Worm (Caenorhabditis elegans) whole organism, midembryonic: ENCODE measurements around the gene sru-39.

Experiments used
- T22C8.4 ChIP-seq: fragments of 200-800 bp; sonication (Bioruptor generic); IDR thresholded peaks from 2 replicates; pipeline ENCODE4 v1.3.6; 2022; ENCODE audit warnings: missing genetic modification characterization, missing compliant biosample characterization
- cog-1 ChIP-seq: sonication (generic microtip); optimal IDR thresholded peaks from 2 replicates; lab custom pipeline; 2016; ENCODE audit warnings: missing genetic modification characterization, missing compliant biosample characterization
- flt-1 ChIP-seq: fragments of 200-800 bp; sonication (Bioruptor generic); IDR thresholded peaks from 2 replicates; pipeline ENCODE4 v1.3.6; 2022; ENCODE audit warnings: missing genetic modification characterization, missing compliant biosample characterization
- klf-2 ChIP-seq: fragments of 200-800 bp; sonication (Bioruptor generic); conservative IDR thresholded peaks from 2 replicates; pipeline ENCODE4 v1.3.6; 2022; ENCODE audit warnings: missing genetic modification reagents, missing genetic modification characterization, missing compliant biosample characterization
- med-1 ChIP-seq: sonication (generic microtip); optimal IDR thresholded peaks from 2 replicates; lab custom pipeline; 2017; ENCODE audit warnings: missing genetic modification characterization, mild to moderate bottlenecking, missing compliant biosample characterization, antibody characterized with exemption, missing genetic modification reagents; ENCODE audit not compliant: insufficient read depth
- ref-1 ChIP-seq: fragments of 200-800 bp; sonication (Bioruptor generic); conservative IDR thresholded peaks from 2 replicates; pipeline ENCODE4 v1.3.6; 2022; ENCODE audit warnings: missing genetic modification reagents, missing genetic modification characterization, missing compliant biosample characterization
- tab-1 ChIP-seq: fragments of 200-800 bp; sonication (Bioruptor generic); IDR thresholded peaks from 2 replicates; pipeline ENCODE4 v1.3.6; 2022; ENCODE audit warnings: missing genetic modification characterization, missing compliant biosample characterization
- ztf-23 ChIP-seq: fragments of 200-800 bp; sonication (Bioruptor generic); IDR thresholded peaks from 2 replicates; pipeline ENCODE4 v1.3.6; 2022; ENCODE audit warnings: missing genetic modification reagents, missing genetic modification characterization, missing compliant biosample characterization
- ztf-29 ChIP-seq: fragments of 200-800 bp; sonication (Bioruptor generic); IDR thresholded peaks from 2 replicates; pipeline ENCODE4 v1.3.6; 2022; ENCODE audit warnings: missing genetic modification reagents, missing genetic modification characterization, missing compliant biosample characterization

Gene sru-39

DNA sequence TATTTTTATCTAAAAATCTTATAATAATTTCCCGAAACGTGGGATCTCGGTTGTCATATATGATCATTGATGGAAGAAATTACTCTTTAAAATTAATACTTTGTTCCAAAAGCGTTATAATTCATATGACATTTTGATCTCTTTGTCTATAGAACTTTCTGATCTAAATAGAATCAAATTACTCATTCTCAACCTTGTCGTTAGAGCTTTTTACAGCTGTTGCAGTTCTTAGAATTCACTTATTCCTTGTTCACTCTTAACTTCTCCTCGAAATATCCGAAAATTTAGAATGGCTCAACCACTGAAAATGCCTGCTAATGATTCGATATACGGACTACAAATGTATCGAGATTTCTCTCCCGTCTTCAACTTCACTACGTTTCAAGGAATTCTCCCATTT lies 7.9 kb downstream of the sru-39 start, which contains the start of gene sru-29:
Gene sru-29, plus strand, starts transcription at position 301 of the 400 bp plus-strand sequence.
- TF ChIP-seq flt-1 (no peak), tab-1 (GFP tag; lab: Robert Waterston, UW) (no peak), ref-1 (GFP tag; lab: Robert Waterston, UW) (no peak), T22C8.4 (GFP tag; lab: Robert Waterston, UW) (no peak), med-1 (GFP tag; lab: Kevin White, UChicago) (no peak), ztf-29 (GFP tag; lab: Robert Waterston, UW) (no peak), klf-2 (GFP tag; lab: Robert Waterston, UW) (no peak), cog-1 (tag; lab: Kevin White, UChicago) (no peak), ztf-23 (GFP tag; lab: Robert Waterston, UW) (no peak)

ce11 chrV:9812216-9812615 lies 8.9 kb downstream of the sru-39 start:
- TF ChIP-seq med-1 (GFP tag; lab: Kevin White, UChicago) (no peak), T22C8.4 (GFP tag; lab: Robert Waterston, UW) (no peak), ref-1 (GFP tag; lab: Robert Waterston, UW) (no peak), ztf-23 (GFP tag; lab: Robert Waterston, UW) (no peak), tab-1 (GFP tag; lab: Robert Waterston, UW) (no peak), klf-2 (GFP tag; lab: Robert Waterston, UW) (no peak), ztf-29 (GFP tag; lab: Robert Waterston, UW) (no peak), cog-1 (tag; lab: Kevin White, UChicago) (no peak), flt-1 (no peak)

DNA sequence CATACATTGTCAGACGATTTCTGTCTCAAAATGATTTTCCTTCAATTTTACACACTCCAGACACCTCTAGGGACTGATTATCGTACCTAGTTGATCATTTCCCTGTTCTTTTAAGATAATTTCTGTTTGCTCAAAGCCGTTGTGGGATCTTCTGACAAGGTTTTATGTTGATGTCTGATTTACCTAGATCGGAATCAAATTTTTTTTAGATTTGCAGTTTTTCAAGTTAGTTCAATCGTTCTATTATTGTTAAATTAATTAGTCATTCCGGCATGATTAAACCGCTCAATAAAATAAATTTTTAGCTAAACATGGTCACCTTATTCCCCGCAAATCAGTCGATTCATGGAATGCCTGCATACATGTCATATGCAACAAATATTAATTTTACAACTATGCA lies 10.3 kb downstream of the sru-39 start, which contains the start of gene sru-30:
Gene sru-30, plus strand, starts transcription at position 301 of the 400 bp plus-strand sequence.
- TF ChIP-seq klf-2 (GFP tag; lab: Robert Waterston, UW) (no peak), flt-1 (no peak), ztf-23 (GFP tag; lab: Robert Waterston, UW) (no peak), ref-1 (GFP tag; lab: Robert Waterston, UW) (no peak), cog-1 (tag; lab: Kevin White, UChicago) (no peak), ztf-29 (GFP tag; lab: Robert Waterston, UW) (no peak), tab-1 (GFP tag; lab: Robert Waterston, UW) (no peak), T22C8.4 (GFP tag; lab: Robert Waterston, UW) (no peak)

ce11 chrV:9816390-9816789 lies 13.1 kb downstream of the sru-39 start, which contains the start of gene sru-31:
Gene sru-31, plus strand, starts transcription at chrV:9816690.
- TF ChIP-seq ztf-29 (GFP tag; lab: Robert Waterston, UW) (no peak), klf-2 (GFP tag; lab: Robert Waterston, UW) (no peak), cog-1 (tag; lab: Kevin White, UChicago) (no peak), ztf-23 (GFP tag; lab: Robert Waterston, UW) (no peak), flt-1 (no peak), tab-1 (GFP tag; lab: Robert Waterston, UW) (no peak), med-1 (GFP tag; lab: Kevin White, UChicago) (no peak)

- TF ChIP-seq tab-1 (GFP tag; lab: Robert Waterston, UW) (no peak), ztf-29 (GFP tag; lab: Robert Waterston, UW) (no peak), flt-1 (no peak), med-1 (GFP tag; lab: Kevin White, UChicago) (no peak), ref-1 (GFP tag; lab: Robert Waterston, UW) (no peak), klf-2 (GFP tag; lab: Robert Waterston, UW) (no peak), cog-1 (tag; lab: Kevin White, UChicago) (no peak), ztf-23 (GFP tag; lab: Robert Waterston, UW) (no peak), T22C8.4 (GFP tag; lab: Robert Waterston, UW) (no peak)
Measured at ce11 chrV:9821724-9822123, 18.4 kb downstream of the sru-39 start, which contains the start of gene str-193. Gene str-193, minus strand, starts transcription at chrV:9821824.

DNA sequence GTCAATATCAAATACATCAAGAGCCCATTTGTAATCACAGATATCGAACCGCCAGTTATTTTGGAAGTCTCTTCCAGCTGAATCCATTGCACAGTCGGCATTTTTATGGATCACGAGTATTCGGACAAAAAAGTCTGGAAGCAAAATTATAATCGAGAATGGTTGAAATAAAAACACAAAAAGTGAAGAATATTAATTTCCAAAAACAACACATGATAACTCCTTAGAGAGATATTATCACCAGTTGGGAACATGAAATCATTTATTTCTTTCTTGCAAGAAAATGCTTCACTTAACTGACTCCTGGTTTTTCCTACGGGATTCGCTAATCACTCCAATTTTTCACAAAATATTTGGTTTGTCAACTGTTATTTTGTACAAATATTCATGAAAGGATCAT lies 20.9 kb downstream of the sru-39 start, which contains the start of gene str-2:
Gene str-2, minus strand, starts transcription at position 101 of the 400 bp plus-strand sequence.
- TF ChIP-seq ref-1 (GFP tag; lab: Robert Waterston, UW) (no peak), tab-1 (GFP tag; lab: Robert Waterston, UW) (no peak), cog-1 (tag; lab: Kevin White, UChicago) (no peak), ztf-23 (GFP tag; lab: Robert Waterston, UW) (no peak), ztf-29 (GFP tag; lab: Robert Waterston, UW) (no peak), T22C8.4 (GFP tag; lab: Robert Waterston, UW) (no peak), klf-2 (GFP tag; lab: Robert Waterston, UW) (no peak), med-1 (GFP tag; lab: Kevin White, UChicago) (no peak), flt-1 (no peak)

ce11 chrV:9833900-9834299 lies 30.6 kb downstream of the sru-39 start, which contains the start of gene sru-40:
Gene sru-40, minus strand, starts transcription at chrV:9834000.
- TF ChIP-seq flt-1 = no peak
- no peak for TF ChIP-seq ref-1 (GFP tag; lab: Robert Waterston, UW)
- TF ChIP-seq T22C8.4 (GFP tag; lab: Robert Waterston, UW) = no peak
- no peak for TF ChIP-seq tab-1 (GFP tag; lab: Robert Waterston, UW)
- no peak for TF ChIP-seq ztf-23 (GFP tag; lab: Robert Waterston, UW)
- TF ChIP-seq cog-1 (tag; lab: Kevin White, UChicago) = no peak
- TF ChIP-seq klf-2 (GFP tag; lab: Robert Waterston, UW) = no peak
- TF ChIP-seq med-1 (GFP tag; lab: Kevin White, UChicago) = no peak
- no peak for TF ChIP-seq ztf-29 (GFP tag; lab: Robert Waterston, UW)

ce11 chrV:9835945-9836344 lies 32.7 kb downstream of the sru-39 start, which contains the start of gene sru-38:
Gene sru-38, minus strand, starts transcription at chrV:9836045.
- TF ChIP-seq ref-1 (GFP tag; lab: Robert Waterston, UW) (no peak), klf-2 (GFP tag; lab: Robert Waterston, UW) (no peak), ztf-29 (GFP tag; lab: Robert Waterston, UW) (no peak), flt-1 (no peak), T22C8.4 (GFP tag; lab: Robert Waterston, UW) (no peak), med-1 (GFP tag; lab: Kevin White, UChicago) (no peak)

DNA sequence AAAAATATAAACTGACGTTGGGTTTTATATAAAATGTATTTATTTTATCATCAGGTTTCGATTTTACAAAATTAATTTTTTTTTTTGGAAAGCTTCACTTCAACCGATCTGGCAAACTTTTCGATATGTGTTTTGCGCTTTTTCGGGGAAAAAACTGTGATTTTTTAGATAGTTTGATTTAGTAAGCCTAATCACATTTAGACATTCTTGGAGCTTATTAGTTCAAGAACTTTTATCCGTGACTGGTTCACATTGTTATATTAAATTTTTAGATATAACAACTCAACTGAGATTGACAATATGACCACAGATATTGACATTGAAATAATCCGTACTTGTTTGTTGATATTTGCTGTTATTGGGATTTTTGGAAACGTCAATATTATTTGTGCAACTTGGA lies 34.4 kb downstream of the sru-39 start, which contains the start of gene srsx-21:
Gene srsx-21, plus strand, starts transcription at position 301 of the 400 bp plus-strand sequence.
- TF ChIP-seq ztf-23 (GFP tag; lab: Robert Waterston, UW) (no peak), cog-1 (tag; lab: Kevin White, UChicago) (no peak), tab-1 (GFP tag; lab: Robert Waterston, UW) (no peak), med-1 (GFP tag; lab: Kevin White, UChicago) (no peak), ref-1 (GFP tag; lab: Robert Waterston, UW) (no peak), ztf-29 (GFP tag; lab: Robert Waterston, UW) (no peak), klf-2 (GFP tag; lab: Robert Waterston, UW) (no peak)
